Worm (Caenorhabditis elegans) whole organism, L2 larva: ENCODE measurements around the gene pdcd-2.

Experiments
- C34F6.9 ChIP-seq: fragments of 150-350 bp; optimal IDR thresholded peaks from 2 replicates; lab custom pipeline; 2014; ENCODE audit warnings: missing biosample characterization, missing genetic modification characterization
- F13H6.1 ChIP-seq: sonication (generic microtip); optimal IDR thresholded peaks from 2 replicates; lab custom pipeline; 2016; ENCODE audit warnings: missing genetic modification characterization, missing compliant biosample characterization
- R02D3.7 ChIP-seq: fragments of 150-350 bp; optimal IDR thresholded peaks from 2 replicates; lab custom pipeline; 2014; ENCODE audit warnings: missing biosample characterization, missing genetic modification characterization
- Y55F3AM.14 ChIP-seq: fragments of 200-800 bp; sonication (Bioruptor generic); optimal IDR thresholded peaks from 2 replicates; lab custom pipeline; 2018; ENCODE audit warnings: mild to moderate bottlenecking, missing genetic modification characterization, missing compliant biosample characterization
- alr-1 ChIP-seq: fragments of 150-350 bp; optimal IDR thresholded peaks from 2 replicates; lab custom pipeline; 2014; ENCODE audit warnings: missing biosample characterization, missing genetic modification characterization
- aly-2 ChIP-seq: fragments of 150-350 bp; optimal IDR thresholded peaks from 2 replicates; lab custom pipeline; 2014; ENCODE audit warnings: missing biosample characterization, missing genetic modification characterization
- ama-1 ChIP-seq: fragments of 150-350 bp; optimal IDR thresholded peaks from 2 replicates; lab custom pipeline; 2018; ENCODE audit warnings: inconsistent platforms
- blmp-1 ChIP-seq: sonication (generic microtip); optimal IDR thresholded peaks from 2 replicates; lab custom pipeline; 2017; ENCODE audit warnings: missing genetic modification characterization, mild to moderate bottlenecking, missing compliant biosample characterization, antibody characterized with exemption, moderate library complexity; ENCODE audit not compliant: insufficient read depth
- ceh-16 ChIP-seq: fragments of 150-350 bp; optimal IDR thresholded peaks from 2 replicates; lab custom pipeline; 2014; ENCODE audit warnings: missing biosample characterization, missing genetic modification characterization
- ceh-82 ChIP-seq: fragments of 150-350 bp; optimal IDR thresholded peaks from 2 replicates; lab custom pipeline; 2014; ENCODE audit warnings: missing biosample characterization, missing genetic modification characterization
- crh-2 ChIP-seq: sonication (generic microtip); optimal IDR thresholded peaks from 2 replicates; lab custom pipeline; 2017; ENCODE audit warnings: missing biosample characterization, missing genetic modification characterization
- dmd-4 ChIP-seq: sonication (generic microtip); optimal IDR thresholded peaks from 2 replicates; lab custom pipeline; 2017; ENCODE audit warnings: missing biosample characterization, missing genetic modification characterization
- egl-27 ChIP-seq: sonication (generic microtip); optimal IDR thresholded peaks from 3 replicates; lab custom pipeline; 2017; ENCODE audit warnings: missing biosample characterization, missing genetic modification reagents, missing genetic modification characterization
- elt-1 ChIP-seq: fragments of 150-350 bp; optimal IDR thresholded peaks from 2 replicates; lab custom pipeline; 2014; ENCODE audit warnings: missing biosample characterization, missing genetic modification characterization
- elt-3 ChIP-seq: sonication (generic microtip); optimal IDR thresholded peaks from 2 replicates; lab custom pipeline; 2017; ENCODE audit warnings: missing biosample characterization, missing genetic modification characterization
- fos-1 ChIP-seq: fragments of 150-350 bp; optimal IDR thresholded peaks from 2 replicates; lab custom pipeline; 2014; ENCODE audit warnings: missing biosample characterization, missing genetic modification characterization
- gmeb-1 ChIP-seq: fragments of 150-350 bp; optimal IDR thresholded peaks from 2 replicates; lab custom pipeline; 2014; ENCODE audit warnings: missing biosample characterization, missing genetic modification characterization
- lin-11 ChIP-seq: fragments of 150-350 bp; sonication (generic microtip); optimal IDR thresholded peaks from 2 replicates; lab custom pipeline; 2014; ENCODE audit warnings: missing biosample characterization, missing genetic modification characterization, inconsistent platforms, mixed read lengths
- lin-13 ChIP-seq: fragments of 150-350 bp; optimal IDR thresholded peaks from 2 replicates; lab custom pipeline; 2014; ENCODE audit warnings: missing biosample characterization, missing genetic modification reagents, missing genetic modification characterization
- lin-39 ChIP-seq: fragments of 150-350 bp; optimal IDR thresholded peaks from 2 replicates; lab custom pipeline; 2014; ENCODE audit warnings: missing biosample characterization, missing genetic modification reagents, missing genetic modification characterization
- lsy-2 ChIP-seq, 2 experiments: fragments of 150-350 bp in 1 of 2; sonication (generic microtip) in 1 of 2; optimal IDR thresholded peaks; 2 replicates each; lab custom pipeline; 2014 to 2017; ENCODE audit warnings: missing biosample characterization in 2 of 2, missing genetic modification characterization in 2 of 2
- mbf-1 ChIP-seq: sonication (generic microtip); optimal IDR thresholded peaks from 2 replicates; lab custom pipeline; 2017; ENCODE audit warnings: missing biosample characterization, missing genetic modification characterization
- mdl-1 ChIP-seq, 2 experiments: fragments of 150-350 bp in 1 of 2; sonication (generic microtip) in 1 of 2; optimal IDR thresholded peaks; 2 replicates each; lab custom pipeline; 2017; ENCODE audit warnings: missing biosample characterization in 2 of 2, missing genetic modification characterization in 2 of 2
- nhr-10 ChIP-seq: sonication (generic microtip); optimal IDR thresholded peaks from 2 replicates; lab custom pipeline; 2017; ENCODE audit warnings: missing biosample characterization, missing genetic modification characterization
- nhr-11 ChIP-seq: fragments of 150-350 bp; optimal IDR thresholded peaks from 2 replicates; lab custom pipeline; 2014; ENCODE audit warnings: missing biosample characterization, missing genetic modification characterization
- nhr-12 ChIP-seq: fragments of 150-350 bp; optimal IDR thresholded peaks from 2 replicates; lab custom pipeline; 2014; ENCODE audit warnings: missing biosample characterization, missing genetic modification characterization
- nhr-129 ChIP-seq: fragments of 150-350 bp; optimal IDR thresholded peaks from 2 replicates; lab custom pipeline; 2014; ENCODE audit warnings: missing biosample characterization, missing genetic modification characterization
- nhr-21 ChIP-seq: fragments of 150-350 bp; optimal IDR thresholded peaks from 2 replicates; lab custom pipeline; 2014; ENCODE audit warnings: missing biosample characterization, missing genetic modification characterization
- nhr-23 ChIP-seq: fragments of 150-350 bp; optimal IDR thresholded peaks from 2 replicates; lab custom pipeline; 2014; ENCODE audit warnings: missing biosample characterization, missing genetic modification reagents, missing genetic modification characterization
- nhr-237 ChIP-seq: fragments of 150-350 bp; optimal IDR thresholded peaks from 2 replicates; lab custom pipeline; 2014; ENCODE audit warnings: missing biosample characterization, missing genetic modification characterization
- nhr-25 ChIP-seq: fragments of 150-350 bp; sonication (generic microtip); optimal IDR thresholded peaks from 3 replicates; lab custom pipeline; 2014; ENCODE audit warnings: missing biosample characterization, missing genetic modification characterization
- nhr-6 ChIP-seq: fragments of 150-350 bp; optimal IDR thresholded peaks from 2 replicates; lab custom pipeline; 2014; ENCODE audit warnings: missing biosample characterization, missing genetic modification characterization
- nhr-77 ChIP-seq: fragments of 150-350 bp; optimal IDR thresholded peaks from 2 replicates; lab custom pipeline; 2014; ENCODE audit warnings: missing biosample characterization, missing genetic modification characterization
- peb-1 ChIP-seq: fragments of 150-350 bp; optimal IDR thresholded peaks from 2 replicates; lab custom pipeline; 2014; ENCODE audit warnings: missing biosample characterization, missing genetic modification characterization
- sem-4 ChIP-seq: fragments of 150-350 bp; optimal IDR thresholded peaks from 2 replicates; lab custom pipeline; 2014; ENCODE audit warnings: missing biosample characterization, missing genetic modification reagents, missing genetic modification characterization
- skn-1 ChIP-seq: sonication (generic microtip); optimal IDR thresholded peaks from 2 replicates; lab custom pipeline; 2017; ENCODE audit warnings: missing biosample characterization, missing genetic modification characterization
- sma-3 ChIP-seq: sonication (generic microtip); optimal IDR thresholded peaks from 2 replicates; lab custom pipeline; 2016; ENCODE audit warnings: missing genetic modification reagents, missing genetic modification characterization, missing compliant biosample characterization
- sma-9 ChIP-seq, 2 experiments: fragments of 150-350 bp in 1 of 2; sonication (generic microtip) in 1 of 2; optimal IDR thresholded peaks; 2 replicates each; lab custom pipeline; 2014 to 2016; ENCODE audit warnings: missing genetic modification characterization in 2 of 2, mild to moderate bottlenecking in 1 of 2, missing biosample characterization in 1 of 2, missing compliant biosample characterization in 1 of 2, missing genetic modification reagents in 1 of 2, moderate library complexity in 1 of 2
- snpc-4 ChIP-seq: fragments of 150-350 bp; optimal IDR thresholded peaks from 2 replicates; lab custom pipeline; 2014; ENCODE audit warnings: missing biosample characterization, missing genetic modification characterization
- unc-39 ChIP-seq: fragments of 150-350 bp; optimal IDR thresholded peaks from 2 replicates; lab custom pipeline; 2014; ENCODE audit warnings: missing biosample characterization, missing genetic modification characterization
- zag-1 ChIP-seq: fragments of 150-350 bp; optimal IDR thresholded peaks from 2 replicates; lab custom pipeline; 2014; ENCODE audit warnings: missing biosample characterization, missing genetic modification characterization
- ztf-1 ChIP-seq: fragments of 200-800 bp; sonication (Bioruptor generic); conservative IDR thresholded peaks from 2 replicates; pipeline ENCODE4 v1.3.6; 2022; ENCODE audit warnings: missing genetic modification characterization, missing compliant biosample characterization
- ztf-11 ChIP-seq: sonication (generic microtip); optimal IDR thresholded peaks from 2 replicates; lab custom pipeline; 2017; ENCODE audit warnings: missing biosample characterization, missing genetic modification characterization
- ztf-4 ChIP-seq: fragments of 150-350 bp; optimal IDR thresholded peaks from 2 replicates; lab custom pipeline; 2014; ENCODE audit warnings: missing biosample characterization, missing genetic modification characterization

pdcd-2 gene

DNA sequence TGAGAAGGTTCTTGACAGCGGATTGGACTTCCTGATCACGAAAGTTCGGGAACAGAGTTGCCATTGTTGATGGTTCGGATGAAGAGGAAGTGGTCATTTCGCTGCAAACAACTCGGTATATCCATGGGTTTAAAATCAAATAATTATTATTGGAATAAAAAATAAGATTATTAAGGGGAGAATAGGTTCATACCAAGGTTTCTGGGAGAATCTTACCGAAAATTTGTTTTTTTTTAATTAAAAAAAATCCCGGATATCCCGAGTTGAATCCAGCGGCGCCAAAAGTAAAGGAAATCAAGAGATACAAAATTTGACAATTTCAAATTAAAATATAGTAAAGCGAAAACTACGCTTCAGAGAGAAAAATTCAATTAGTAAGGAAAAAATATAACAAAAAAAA, at the start of gene pdcd-2, which contains the start of gene R07E5.19:
TSS of gene pdcd-2 (minus strand) at position 102 of the 400 bp plus-strand sequence.
TSS of gene R07E5.19 (minus strand) at position 101 of the 400 bp plus-strand sequence.
- TF ChIP-seq unc-39 (tag; lab: Kevin White, UChicago) (no peak), gmeb-1 (no peak), egl-27 (tag; lab: Kevin White, UChicago) (no peak), sma-3 (GFP tag; lab: Kevin White, UChicago) (no peak), lin-39 (no peak)
- TF ChIP-seq, all 48 proteins: peak for 0

DNA sequence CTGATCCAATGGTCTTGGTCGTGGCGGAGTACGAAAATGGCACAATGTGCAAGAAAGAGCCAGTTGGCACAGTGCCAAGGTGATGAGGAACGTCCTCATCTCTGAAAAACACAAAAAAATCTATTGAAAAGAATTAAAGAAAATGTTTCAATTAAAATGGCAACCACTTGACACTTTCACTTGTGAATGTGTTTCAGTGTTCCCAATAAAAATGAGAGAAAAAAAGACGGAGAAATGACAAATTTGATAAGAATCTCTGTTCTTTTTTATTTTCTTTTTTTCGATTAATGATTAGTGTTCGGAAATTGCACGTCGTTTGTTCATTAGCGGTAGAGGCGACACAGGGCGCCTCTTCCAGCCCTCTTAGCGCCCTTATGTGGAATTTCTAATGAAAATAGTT, 49.4 kb upstream of the pdcd-2 start, which contains the start of gene ndg-4:
TSS of gene ndg-4 (minus strand) at position 101 of the 400 bp plus-strand sequence.
- TF ChIP-seq unc-39 (tag; lab: Kevin White, UChicago) = no peak
- TF ChIP-seq lin-11 (tag; lab: Kevin White, UChicago) = no peak
- TF ChIP-seq blmp-1 = peak; percentile 27
- TF ChIP-seq, all 48 proteins: peak for 1

- no peak for TF ChIP-seq alr-1
- TF ChIP-seq nhr-11 (tag; lab: Kevin White, UChicago) = no peak
- no peak for TF ChIP-seq F13H6.1 (tag; lab: Kevin White, UChicago)
- TF ChIP-seq gmeb-1 = no peak
- no peak for TF ChIP-seq ceh-82 (tag; lab: Kevin White, UChicago)
- TF ChIP-seq ama-1 (lab: Kevin White, UChicago) = no peak
- no peak for TF ChIP-seq elt-1 (tag; lab: Kevin White, UChicago)
- no peak for TF ChIP-seq mdl-1 (tag; optimal IDR thresholded peaks at IDR 0.05; lab: Kevin White, UChicago)
- no peak for TF ChIP-seq sem-4 (tag; lab: Kevin White, UChicago)
- no peak for TF ChIP-seq nhr-25 (tag; lab: Kevin White, UChicago)
- no peak for TF ChIP-seq nhr-23
- no peak for TF ChIP-seq egl-27 (tag; lab: Kevin White, UChicago)
- no peak for TF ChIP-seq ztf-11
These were observed 43.5 kb upstream of the pdcd-2 start for ce11 chrIII:4461337-4461736.

- TF ChIP-seq nhr-25 (tag; lab: Kevin White, UChicago) (no peak), sma-9 (GFP tag; optimal IDR thresholded peaks at IDR 0.05; lab: Kevin White, UChicago) (peak; percentile 10), sma-9 (tag; optimal IDR thresholded peaks at IDR 0.05; lab: Kevin White, UChicago) (no peak), lsy-2 (tag; optimal IDR thresholded peaks at IDR 0.05; lab: Kevin White, UChicago) (peak in 1 of 2 experiments; percentile 17), peb-1 (tag; lab: Kevin White, UChicago) (no peak), sem-4 (tag; lab: Kevin White, UChicago) (no peak), unc-39 (tag; lab: Kevin White, UChicago) (no peak)
- TF ChIP-seq, all 48 proteins: peak for 2
These were observed 42.4 kb upstream of the pdcd-2 start for ce11 chrIII:4460242-4460641.

ce11 chrIII:4456579-4456978, 38.7 kb upstream of the pdcd-2 start:
- TF ChIP-seq unc-39 (tag; lab: Kevin White, UChicago) (no peak), skn-1 (no peak), ztf-1 (GFP tag; lab: Robert Waterston, UW) (no peak), elt-3 (tag; lab: Kevin White, UChicago) (no peak), sma-9 (GFP tag; optimal IDR thresholded peaks at IDR 0.05; lab: Kevin White, UChicago) (peak; percentile 2), sma-9 (tag; optimal IDR thresholded peaks at IDR 0.05; lab: Kevin White, UChicago) (no peak), elt-1 (tag; lab: Kevin White, UChicago) (no peak), zag-1 (no peak), Y55F3AM.14 (no peak), peb-1 (tag; lab: Kevin White, UChicago) (no peak), ceh-16 (tag; lab: Kevin White, UChicago) (no peak), mbf-1 (no peak), blmp-1 (no peak), nhr-10 (tag; lab: Kevin White, UChicago) (no peak), fos-1 (tag; lab: Kevin White, UChicago) (no peak), ztf-4 (no peak), C34F6.9 (tag; lab: Kevin White, UChicago) (peak; percentile 19), lin-13 (GFP tag; lab: Kevin White, UChicago) (no peak), nhr-129 (tag; lab: Kevin White, UChicago) (no peak), nhr-12 (tag; lab: Kevin White, UChicago) (no peak), lin-11 (tag; lab: Kevin White, UChicago) (no peak), nhr-6 (peak; percentile 4), sem-4 (tag; lab: Kevin White, UChicago) (no peak), nhr-77 (no peak), R02D3.7 (tag; lab: Kevin White, UChicago) (no peak), F13H6.1 (tag; lab: Kevin White, UChicago) (peak; percentile 42), nhr-25 (tag; lab: Kevin White, UChicago) (peak; percentile 79), crh-2 (peak; percentile 39), dmd-4 (tag; lab: Kevin White, UChicago) (no peak), nhr-21 (tag; lab: Kevin White, UChicago) (no peak), nhr-237 (no peak), lsy-2 (tag; optimal IDR thresholded peaks at IDR 0.05; lab: Kevin White, UChicago) (peak; percentile 29 to 83), snpc-4 (no peak), lin-39 (no peak), aly-2 (tag; lab: Kevin White, UChicago) (no peak), gmeb-1 (no peak)
